Worm (Caenorhabditis elegans): Measurements from ENCODE around the gene T06E6.15.

Gene T06E6.15

ce11 chrV:15443708-15444107, 44.1 kb upstream of the T06E6.15 start, which contains the start of gene T26H5.10:
Gene T26H5.10 (minus strand): TSS chrV:15443808.
- no peak for TF ChIP-seq pha-4 (tag; optimal IDR thresholded peaks at IDR 0.05)
- TF ChIP-seq ZK546.5 (tag; optimal IDR thresholded peaks at IDR 0.05) = no peak
- TF ChIP-seq skn-1 (tag; optimal IDR thresholded peaks at IDR 0.05) = no peak
- no peak for TF ChIP-seq nfya-1 (tag; optimal IDR thresholded peaks at IDR 0.05; ENCODE audit: insufficient read depth)
- TF ChIP-seq nhr-28 (tag; optimal IDR thresholded peaks at IDR 0.05) = no peak
- no peak for TF ChIP-seq fkh-2 (tag; optimal IDR thresholded peaks at IDR 0.05)
- no peak for TF ChIP-seq unc-62 (GFP tag; optimal IDR thresholded peaks at IDR 0.05)
- TF ChIP-seq hmg-11 (tag; optimal IDR thresholded peaks at IDR 0.05) = no peak
- TF ChIP-seq jun-1 (tag; optimal IDR thresholded peaks at IDR 0.05) = no peak

ce11 chrV:15442384-15442783, 42.8 kb upstream of the T06E6.15 start:
- TF ChIP-seq nfya-1 (tag; optimal IDR thresholded peaks at IDR 0.05; ENCODE audit: insufficient read depth) (peak; percentile 62), snpc-4 (tag; optimal IDR thresholded peaks at IDR 0.05) (no peak)

ce11 chrV:15436133-15436532, 36.5 kb upstream of the T06E6.15 start:
- TF ChIP-seq nhr-76 (tag; optimal IDR thresholded peaks at IDR 0.05) (no peak), pqm-1 (tag; optimal IDR thresholded peaks at IDR 0.05) (peak; percentile 98), fos-1 (tag; optimal IDR thresholded peaks at IDR 0.05) (no peak), unc-39 (tag; optimal IDR thresholded peaks at IDR 0.05) (no peak), jun-1 (tag; optimal IDR thresholded peaks at IDR 0.05) (peak; percentile 46), elt-2 (tag; optimal IDR thresholded peaks at IDR 0.05) (peak; percentile 90)

- TF ChIP-seq pha-4 (tag; optimal IDR thresholded peaks at IDR 0.05) (peak; percentile 39), fkh-10 (GFP tag; optimal IDR thresholded peaks at IDR 0.05) (no peak), zag-1 (tag; optimal IDR thresholded peaks at IDR 0.05) (no peak), elt-2 (tag; optimal IDR thresholded peaks at IDR 0.05) (peak; percentile 37), hmg-11 (tag; optimal IDR thresholded peaks at IDR 0.05) (no peak), pqm-1 (tag; optimal IDR thresholded peaks at IDR 0.05) (peak; percentile 62), nhr-28 (tag; optimal IDR thresholded peaks at IDR 0.05) (no peak), ceh-82 (tag; optimal IDR thresholded peaks at IDR 0.05) (no peak)
Observed at ce11 chrV:15434647-15435046, 35.1 kb upstream of the T06E6.15 start.

- TF ChIP-seq ama-1 (optimal IDR thresholded peaks at IDR 0.05) = no peak
- no peak for TF ChIP-seq elt-3 (tag; optimal IDR thresholded peaks at IDR 0.05)
- TF ChIP-seq pqm-1 (tag; optimal IDR thresholded peaks at IDR 0.05) = peak; percentile 86
- no peak for TF ChIP-seq nfya-1 (tag; optimal IDR thresholded peaks at IDR 0.05; ENCODE audit: insufficient read depth)
- TF ChIP-seq sea-2 (GFP tag; optimal IDR thresholded peaks at IDR 0.05) = no peak
- peak; percentile 90 for TF ChIP-seq pha-4 (tag; optimal IDR thresholded peaks at IDR 0.05)
- TF ChIP-seq egl-27 (tag; optimal IDR thresholded peaks at IDR 0.05) = no peak
- no peak for TF ChIP-seq lin-15B (tag; optimal IDR thresholded peaks at IDR 0.05)
- TF ChIP-seq nhr-237 (tag; optimal IDR thresholded peaks at IDR 0.05) = no peak
- no peak for TF ChIP-seq ztf-4 (tag; optimal IDR thresholded peaks at IDR 0.05)
- TF ChIP-seq nhr-76 (tag; optimal IDR thresholded peaks at IDR 0.05) = no peak
- TF ChIP-seq jun-1 (tag; optimal IDR thresholded peaks at IDR 0.05) = no peak
- TF ChIP-seq elt-2 (tag; optimal IDR thresholded peaks at IDR 0.05) = peak; percentile 56
- no peak for TF ChIP-seq fos-1 (tag; optimal IDR thresholded peaks at IDR 0.05)
Observed at ce11 chrV:15432457-15432856, 32.9 kb upstream of the T06E6.15 start, which contains the start of gene T26H5.8. Gene T26H5.8 (minus strand): TSS chrV:15432726.

ce11 chrV:15431322-15432052, 31.9 kb upstream of the T06E6.15 start:
- no peak for TF ChIP-seq snpc-4 (tag; optimal IDR thresholded peaks at IDR 0.05)
- no peak for TF ChIP-seq ceh-82 (tag; optimal IDR thresholded peaks at IDR 0.05)
- no peak for TF ChIP-seq nhr-43 (tag; optimal IDR thresholded peaks at IDR 0.05; ENCODE audit: poor library complexity, severe bottlenecking)
- no peak for TF ChIP-seq lin-39 (tag; optimal IDR thresholded peaks at IDR 0.05)
- no peak for TF ChIP-seq nhr-76 (tag; optimal IDR thresholded peaks at IDR 0.05)
- no peak for TF ChIP-seq nhr-23 (tag; optimal IDR thresholded peaks at IDR 0.05)
- no peak for TF ChIP-seq pqm-1 (tag; optimal IDR thresholded peaks at IDR 0.05)
- TF ChIP-seq ztf-11 (tag; optimal IDR thresholded peaks at IDR 0.05) = no peak
- TF ChIP-seq nhr-28 (tag; optimal IDR thresholded peaks at IDR 0.05) = no peak
- TF ChIP-seq aly-2 (tag; optimal IDR thresholded peaks at IDR 0.05) = no peak
- no peak for TF ChIP-seq mdl-1 (tag; optimal IDR thresholded peaks at IDR 0.05)
- TF ChIP-seq fkh-10 (GFP tag; optimal IDR thresholded peaks at IDR 0.05) = no peak
- no peak for TF ChIP-seq eor-1 (tag; optimal IDR thresholded peaks at IDR 0.05)
- no peak for TF ChIP-seq R02D3.7 (tag; optimal IDR thresholded peaks at IDR 0.05)
- TF ChIP-seq elt-1 (tag; optimal IDR thresholded peaks at IDR 0.05) = no peak
- no peak for TF ChIP-seq nhr-67 (tag; optimal IDR thresholded peaks at IDR 0.05)
- no peak for TF ChIP-seq daf-12 (tag; optimal IDR thresholded peaks at IDR 0.05)
